Worm (Caenorhabditis elegans) whole organism, L4 larva: ENCODE results near the gene R102.3.

Experiments used
- T26A8.4 ChIP-seq: fragments of 200-800 bp; sonication (Bioruptor generic); IDR thresholded peaks from 2 replicates; pipeline ENCODE4 v1.3.6; 2022; ENCODE audit warnings: missing genetic modification characterization, missing compliant biosample characterization
- ceh-62 ChIP-seq: sonication (generic microtip); optimal IDR thresholded peaks from 2 replicates; lab custom pipeline; 2017; ENCODE audit warnings: missing biosample characterization, missing genetic modification characterization
- daf-19 ChIP-seq: fragments of 200-800 bp; sonication (Bioruptor generic); conservative IDR thresholded peaks from 2 replicates; pipeline ENCODE4 v1.3.6; 2022; ENCODE audit warnings: missing genetic modification characterization, missing compliant biosample characterization
- daf-8 ChIP-seq: fragments of 200-800 bp; sonication (Bioruptor generic); IDR thresholded peaks from 2 replicates; pipeline ENCODE4 v1.3.6; 2022; ENCODE audit warnings: missing genetic modification characterization, missing compliant biosample characterization
- hmg-1.1 ChIP-seq: fragments of 200-800 bp; sonication (Bioruptor generic); IDR thresholded peaks from 2 replicates; pipeline ENCODE4 v1.3.6; 2022; ENCODE audit warnings: missing genetic modification reagents, missing genetic modification characterization, missing compliant biosample characterization
- mxl-2 ChIP-seq: fragments of 200-800 bp; sonication (Bioruptor generic); conservative IDR thresholded peaks from 2 replicates; pipeline ENCODE4 v1.3.6; 2022; ENCODE audit warnings: missing genetic modification reagents, missing genetic modification characterization, missing compliant biosample characterization
- skn-1 ChIP-seq: fragments of 150-350 bp; optimal IDR thresholded peaks from 2 replicates; lab custom pipeline; 2014; ENCODE audit warnings: missing biosample characterization, missing genetic modification characterization
- spr-3 ChIP-seq: fragments of 200-800 bp; sonication (Bioruptor generic); optimal IDR thresholded peaks from 2 replicates; lab custom pipeline; 2018; ENCODE audit warnings: mild to moderate bottlenecking, missing genetic modification characterization, missing compliant biosample characterization
- unc-62 ChIP-seq, 3 experiments: fragments of 150-350 bp in 1 of 3; sonication (generic microtip); optimal IDR thresholded peaks in 2 of 3; peaks in 1 of 3; 1 replicate in 1 of 3; 2 replicates in 2 of 3; lab custom pipeline; 2014 to 2017; ENCODE audit warnings: missing biosample characterization in 3 of 3, missing genetic modification characterization in 3 of 3, missing genetic modification reagents in 3 of 3, missing genotype in 1 of 3
- vab-7 ChIP-seq: fragments of 200-800 bp; sonication (Bioruptor generic); IDR thresholded peaks from 2 replicates; pipeline ENCODE4 v1.3.6; 2022; ENCODE audit warnings: missing genetic modification reagents, missing genetic modification characterization, missing compliant biosample characterization
- zip-2 ChIP-seq: fragments of 150-350 bp; optimal IDR thresholded peaks from 2 replicates; lab custom pipeline; 2014; ENCODE audit warnings: missing biosample characterization, missing genetic modification characterization

The R102.3 gene

DNA sequence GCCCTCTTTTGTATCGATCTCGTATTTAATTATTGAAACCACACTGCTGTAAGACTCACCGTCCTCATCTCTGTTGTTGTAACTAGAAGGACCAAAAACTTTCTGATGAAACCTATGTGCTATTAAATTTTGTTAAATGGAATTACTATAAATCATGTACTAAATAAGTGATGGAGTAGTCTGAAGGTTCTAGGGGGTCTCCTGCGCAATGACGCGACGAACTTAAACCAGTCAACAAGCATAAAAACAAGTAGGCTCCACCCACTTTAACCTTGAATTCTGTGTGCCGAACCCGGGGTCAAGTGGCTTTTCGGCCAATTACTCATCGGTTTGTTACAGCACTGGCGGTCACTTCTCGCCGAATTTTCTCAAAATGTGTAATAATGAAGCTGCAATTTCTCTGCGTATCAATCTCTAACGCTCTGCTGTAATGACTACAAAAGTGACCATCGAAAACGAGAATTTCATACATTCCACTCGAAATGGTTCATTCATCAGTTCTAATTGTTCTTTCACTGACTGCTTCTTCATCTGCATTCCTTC, 47.8 kb downstream of the R102.3 start, which contains the start of gene grl-21:
TSS of gene grl-21 (plus strand) at position 464 of the 543 bp plus-strand sequence.
- TF ChIP-seq mxl-2: no peak
- no peak for TF ChIP-seq spr-3
- no peak for TF ChIP-seq daf-19 (GFP tag; lab: Robert Waterston, UW)
- no peak for TF ChIP-seq daf-8 (GFP tag; lab: Robert Waterston, UW)
- TF ChIP-seq skn-1 (tag; lab: Kevin White, UChicago): no peak
- TF ChIP-seq hmg-1.1 (GFP tag; lab: Robert Waterston, UW): no peak
- no peak for TF ChIP-seq zip-2 (tag; lab: Kevin White, UChicago)
- no peak for TF ChIP-seq ceh-62 (tag; lab: Kevin White, UChicago)
- no peak for TF ChIP-seq T26A8.4 (GFP tag; lab: Robert Waterston, UW)

DNA sequence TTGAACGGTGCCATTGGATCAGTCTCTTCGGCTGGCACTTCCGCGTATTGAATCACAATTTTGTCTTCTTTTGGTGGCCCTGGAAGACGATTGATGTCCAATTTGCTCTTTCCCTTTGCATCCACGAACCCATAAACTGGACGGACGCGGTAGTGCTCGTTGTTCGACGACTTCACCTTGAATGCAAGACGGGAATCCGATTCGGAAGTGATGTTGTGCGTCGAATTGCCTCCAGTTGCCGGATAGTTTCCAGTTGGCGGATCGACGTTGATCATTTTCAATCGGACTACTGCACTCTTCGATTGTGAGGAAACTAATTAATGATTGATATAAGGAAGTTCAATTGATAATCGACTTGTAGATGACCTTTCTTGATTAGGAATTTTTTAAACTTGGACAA, 49.0 kb downstream of the R102.3 start, which contains the start of gene ssp-34:
TSS of gene ssp-34 (minus strand) at position 275 of the 400 bp plus-strand sequence.
- TF ChIP-seq unc-62 (GFP tag; optimal IDR thresholded peaks at IDR 0.05 in 1 of 2; lab: Kevin White, UChicago): peak in 1 of 2 experiments; percentile 91
- TF ChIP-seq unc-62 (tag; optimal IDR thresholded peaks at IDR 0.05; lab: Kevin White, UChicago): no peak
- no peak for TF ChIP-seq vab-7
